Worm (Caenorhabditis elegans) whole organism, L2 larva: Measurements from ENCODE around the gene sulp-8.

Experiments used
- C34F6.9 ChIP-seq: fragments of 150-350 bp; optimal IDR thresholded peaks from 2 replicates; lab custom pipeline; 2014; ENCODE audit warnings: missing biosample characterization, missing genetic modification characterization
- F13H6.1 ChIP-seq: sonication (generic microtip); optimal IDR thresholded peaks from 2 replicates; lab custom pipeline; 2016; ENCODE audit warnings: missing genetic modification characterization, missing compliant biosample characterization
- R02D3.7 ChIP-seq: fragments of 150-350 bp; optimal IDR thresholded peaks from 2 replicates; lab custom pipeline; 2014; ENCODE audit warnings: missing biosample characterization, missing genetic modification characterization
- alr-1 ChIP-seq: fragments of 150-350 bp; optimal IDR thresholded peaks from 2 replicates; lab custom pipeline; 2014; ENCODE audit warnings: missing biosample characterization, missing genetic modification characterization
- aly-2 ChIP-seq: fragments of 150-350 bp; optimal IDR thresholded peaks from 2 replicates; lab custom pipeline; 2014; ENCODE audit warnings: missing biosample characterization, missing genetic modification characterization
- blmp-1 ChIP-seq: sonication (generic microtip); optimal IDR thresholded peaks from 2 replicates; lab custom pipeline; 2017; ENCODE audit warnings: missing genetic modification characterization, mild to moderate bottlenecking, missing compliant biosample characterization, antibody characterized with exemption, moderate library complexity; ENCODE audit not compliant: insufficient read depth
- ceh-82 ChIP-seq: fragments of 150-350 bp; optimal IDR thresholded peaks from 2 replicates; lab custom pipeline; 2014; ENCODE audit warnings: missing biosample characterization, missing genetic modification characterization
- crh-2 ChIP-seq: sonication (generic microtip); optimal IDR thresholded peaks from 2 replicates; lab custom pipeline; 2017; ENCODE audit warnings: missing biosample characterization, missing genetic modification characterization
- dmd-4 ChIP-seq: sonication (generic microtip); optimal IDR thresholded peaks from 2 replicates; lab custom pipeline; 2017; ENCODE audit warnings: missing biosample characterization, missing genetic modification characterization
- egl-27 ChIP-seq: sonication (generic microtip); optimal IDR thresholded peaks from 3 replicates; lab custom pipeline; 2017; ENCODE audit warnings: missing biosample characterization, missing genetic modification reagents, missing genetic modification characterization
- elt-1 ChIP-seq: fragments of 150-350 bp; optimal IDR thresholded peaks from 2 replicates; lab custom pipeline; 2014; ENCODE audit warnings: missing biosample characterization, missing genetic modification characterization
- elt-3 ChIP-seq: sonication (generic microtip); optimal IDR thresholded peaks from 2 replicates; lab custom pipeline; 2017; ENCODE audit warnings: missing biosample characterization, missing genetic modification characterization
- fos-1 ChIP-seq: fragments of 150-350 bp; optimal IDR thresholded peaks from 2 replicates; lab custom pipeline; 2014; ENCODE audit warnings: missing biosample characterization, missing genetic modification characterization
- gmeb-1 ChIP-seq: fragments of 150-350 bp; optimal IDR thresholded peaks from 2 replicates; lab custom pipeline; 2014; ENCODE audit warnings: missing biosample characterization, missing genetic modification characterization
- lin-11 ChIP-seq: fragments of 150-350 bp; sonication (generic microtip); optimal IDR thresholded peaks from 2 replicates; lab custom pipeline; 2014; ENCODE audit warnings: missing biosample characterization, missing genetic modification characterization, inconsistent platforms, mixed read lengths
- lin-13 ChIP-seq: fragments of 150-350 bp; optimal IDR thresholded peaks from 2 replicates; lab custom pipeline; 2014; ENCODE audit warnings: missing biosample characterization, missing genetic modification reagents, missing genetic modification characterization
- lsy-2 ChIP-seq, 2 experiments: fragments of 150-350 bp in 1 of 2; sonication (generic microtip) in 1 of 2; optimal IDR thresholded peaks; 2 replicates each; lab custom pipeline; 2014 to 2017; ENCODE audit warnings: missing biosample characterization in 2 of 2, missing genetic modification characterization in 2 of 2
- mbf-1 ChIP-seq: sonication (generic microtip); optimal IDR thresholded peaks from 2 replicates; lab custom pipeline; 2017; ENCODE audit warnings: missing biosample characterization, missing genetic modification characterization
- mdl-1 ChIP-seq, 2 experiments: fragments of 150-350 bp in 1 of 2; sonication (generic microtip) in 1 of 2; optimal IDR thresholded peaks; 2 replicates each; lab custom pipeline; 2017; ENCODE audit warnings: missing biosample characterization in 2 of 2, missing genetic modification characterization in 2 of 2
- nhr-10 ChIP-seq: sonication (generic microtip); optimal IDR thresholded peaks from 2 replicates; lab custom pipeline; 2017; ENCODE audit warnings: missing biosample characterization, missing genetic modification characterization
- nhr-11 ChIP-seq: fragments of 150-350 bp; optimal IDR thresholded peaks from 2 replicates; lab custom pipeline; 2014; ENCODE audit warnings: missing biosample characterization, missing genetic modification characterization
- nhr-129 ChIP-seq: fragments of 150-350 bp; optimal IDR thresholded peaks from 2 replicates; lab custom pipeline; 2014; ENCODE audit warnings: missing biosample characterization, missing genetic modification characterization
- nhr-21 ChIP-seq: fragments of 150-350 bp; optimal IDR thresholded peaks from 2 replicates; lab custom pipeline; 2014; ENCODE audit warnings: missing biosample characterization, missing genetic modification characterization
- nhr-23 ChIP-seq: fragments of 150-350 bp; optimal IDR thresholded peaks from 2 replicates; lab custom pipeline; 2014; ENCODE audit warnings: missing biosample characterization, missing genetic modification reagents, missing genetic modification characterization
- nhr-237 ChIP-seq: fragments of 150-350 bp; optimal IDR thresholded peaks from 2 replicates; lab custom pipeline; 2014; ENCODE audit warnings: missing biosample characterization, missing genetic modification characterization
- nhr-25 ChIP-seq: fragments of 150-350 bp; sonication (generic microtip); optimal IDR thresholded peaks from 3 replicates; lab custom pipeline; 2014; ENCODE audit warnings: missing biosample characterization, missing genetic modification characterization
- nhr-6 ChIP-seq: fragments of 150-350 bp; optimal IDR thresholded peaks from 2 replicates; lab custom pipeline; 2014; ENCODE audit warnings: missing biosample characterization, missing genetic modification characterization
- nhr-77 ChIP-seq: fragments of 150-350 bp; optimal IDR thresholded peaks from 2 replicates; lab custom pipeline; 2014; ENCODE audit warnings: missing biosample characterization, missing genetic modification characterization
- peb-1 ChIP-seq: fragments of 150-350 bp; optimal IDR thresholded peaks from 2 replicates; lab custom pipeline; 2014; ENCODE audit warnings: missing biosample characterization, missing genetic modification characterization
- sem-4 ChIP-seq: fragments of 150-350 bp; optimal IDR thresholded peaks from 2 replicates; lab custom pipeline; 2014; ENCODE audit warnings: missing biosample characterization, missing genetic modification reagents, missing genetic modification characterization
- sma-9 ChIP-seq, 2 experiments: fragments of 150-350 bp in 1 of 2; sonication (generic microtip) in 1 of 2; optimal IDR thresholded peaks; 2 replicates each; lab custom pipeline; 2014 to 2016; ENCODE audit warnings: missing genetic modification characterization in 2 of 2, mild to moderate bottlenecking in 1 of 2, missing biosample characterization in 1 of 2, missing compliant biosample characterization in 1 of 2, missing genetic modification reagents in 1 of 2, moderate library complexity in 1 of 2
- snpc-4 ChIP-seq: fragments of 150-350 bp; optimal IDR thresholded peaks from 2 replicates; lab custom pipeline; 2014; ENCODE audit warnings: missing biosample characterization, missing genetic modification characterization
- unc-39 ChIP-seq: fragments of 150-350 bp; optimal IDR thresholded peaks from 2 replicates; lab custom pipeline; 2014; ENCODE audit warnings: missing biosample characterization, missing genetic modification characterization
- unc-55 ChIP-seq: fragments of 150-350 bp; sonication (generic microtip); optimal IDR thresholded peaks from 3 replicates; lab custom pipeline; 2014; ENCODE audit warnings: missing biosample characterization, missing genetic modification reagents, missing genetic modification characterization
- unc-62 ChIP-seq: fragments of 150-350 bp; optimal IDR thresholded peaks from 2 replicates; lab custom pipeline; 2014; ENCODE audit warnings: missing biosample characterization, missing genetic modification reagents, missing genetic modification characterization
- zag-1 ChIP-seq: fragments of 150-350 bp; optimal IDR thresholded peaks from 2 replicates; lab custom pipeline; 2014; ENCODE audit warnings: missing biosample characterization, missing genetic modification characterization
- ztf-4 ChIP-seq: fragments of 150-350 bp; optimal IDR thresholded peaks from 2 replicates; lab custom pipeline; 2014; ENCODE audit warnings: missing biosample characterization, missing genetic modification characterization

The sulp-8 gene

ce11 chrV:9709747-9710146 is 36.3 kb upstream of the sulp-8 start, which contains the start of gene tag-120:
Gene tag-120 (minus strand): TSS chrV:9709814.
- TF ChIP-seq ceh-82 (tag; lab: Kevin White, UChicago) = no peak
- TF ChIP-seq fos-1 (tag; lab: Kevin White, UChicago) = peak; percentile 83
- no peak for TF ChIP-seq gmeb-1 (tag; lab: Kevin White, UChicago)

ce11 chrV:9706592-9706991 is 33.1 kb upstream of the sulp-8 start:
- TF ChIP-seq nhr-129 = no peak
- no peak for TF ChIP-seq ztf-4 (tag; lab: Kevin White, UChicago)
- no peak for TF ChIP-seq mdl-1 (tag; optimal IDR thresholded peaks at IDR 0.05; lab: Kevin White, UChicago)
- no peak for TF ChIP-seq nhr-23 (tag; lab: Kevin White, UChicago)
- TF ChIP-seq snpc-4 (tag; lab: Kevin White, UChicago) = no peak
- TF ChIP-seq lsy-2 (tag; optimal IDR thresholded peaks at IDR 0.05; lab: Kevin White, UChicago) = no peak
- no peak for TF ChIP-seq nhr-21 (tag; lab: Kevin White, UChicago)
- no peak for TF ChIP-seq R02D3.7
- TF ChIP-seq dmd-4 (tag; lab: Kevin White, UChicago) = no peak
- no peak for TF ChIP-seq F13H6.1 (tag; lab: Kevin White, UChicago)
- TF ChIP-seq lin-11 = no peak

- TF ChIP-seq alr-1 (no peak), lin-13 (peak; percentile 18), fos-1 (tag; lab: Kevin White, UChicago) (peak; percentile 41), nhr-129 (peak; percentile 83), nhr-237 (tag; lab: Kevin White, UChicago) (no peak), zag-1 (peak; percentile 79), sem-4 (tag; lab: Kevin White, UChicago) (peak; percentile 55), crh-2 (tag; lab: Kevin White, UChicago) (peak; percentile 58), sma-9 (GFP tag; optimal IDR thresholded peaks at IDR 0.05; lab: Kevin White, UChicago) (peak; percentile 32), sma-9 (tag; optimal IDR thresholded peaks at IDR 0.05; lab: Kevin White, UChicago) (no peak), nhr-21 (tag; lab: Kevin White, UChicago) (no peak), nhr-25 (tag; lab: Kevin White, UChicago) (peak; percentile 42), blmp-1 (tag; lab: Kevin White, UChicago) (peak; percentile 57), lsy-2 (tag; optimal IDR thresholded peaks at IDR 0.05; lab: Kevin White, UChicago) (peak in 1 of 2 experiments; percentile 55), F13H6.1 (tag; lab: Kevin White, UChicago) (peak; percentile 52), unc-55 (GFP tag; lab: Kevin White, UChicago) (peak; percentile 90), lin-11 (peak; percentile 20), mdl-1 (tag; optimal IDR thresholded peaks at IDR 0.05; lab: Kevin White, UChicago) (peak in 1 of 2 experiments; percentile 22), egl-27 (no peak), unc-39 (no peak), ceh-82 (tag; lab: Kevin White, UChicago) (no peak), R02D3.7 (no peak), C34F6.9 (tag; lab: Kevin White, UChicago) (peak; percentile 74)
- TF ChIP-seq, all 48 proteins: peak for 15
These were observed 30.9 kb upstream of the sulp-8 start for ce11 chrV:9704399-9704798.

- TF ChIP-seq mdl-1 (tag; optimal IDR thresholded peaks at IDR 0.05; lab: Kevin White, UChicago) (no peak), elt-3 (tag; lab: Kevin White, UChicago) (no peak), gmeb-1 (tag; lab: Kevin White, UChicago) (no peak), nhr-77 (tag; lab: Kevin White, UChicago) (no peak), nhr-11 (tag; lab: Kevin White, UChicago) (no peak), unc-39 (no peak), elt-1 (tag; lab: Kevin White, UChicago) (no peak), nhr-23 (tag; lab: Kevin White, UChicago) (no peak), blmp-1 (tag; lab: Kevin White, UChicago) (no peak), sem-4 (tag; lab: Kevin White, UChicago) (no peak), fos-1 (tag; lab: Kevin White, UChicago) (no peak), nhr-6 (tag; lab: Kevin White, UChicago) (no peak), nhr-21 (tag; lab: Kevin White, UChicago) (no peak), snpc-4 (tag; lab: Kevin White, UChicago) (no peak), nhr-10 (tag; lab: Kevin White, UChicago) (no peak), alr-1 (no peak)
These were observed 30.1 kb upstream of the sulp-8 start for ce11 chrV:9703549-9703948.

ce11 chrV:9702755-9703154 is 29.3 kb upstream of the sulp-8 start, which contains the start of gene xbx-6:
Gene xbx-6 (plus strand): TSS chrV:9703055.
- TF ChIP-seq dmd-4 (tag; lab: Kevin White, UChicago) = no peak
- TF ChIP-seq mdl-1 (tag; optimal IDR thresholded peaks at IDR 0.05; lab: Kevin White, UChicago) = no peak
- no peak for TF ChIP-seq unc-62
- TF ChIP-seq egl-27 = no peak
- TF ChIP-seq elt-3 (tag; lab: Kevin White, UChicago) = no peak
- no peak for TF ChIP-seq mbf-1 (tag; lab: Kevin White, UChicago)
- TF ChIP-seq nhr-6 (tag; lab: Kevin White, UChicago) = no peak
- TF ChIP-seq aly-2 (tag; lab: Kevin White, UChicago) = no peak
- no peak for TF ChIP-seq zag-1
- no peak for TF ChIP-seq peb-1 (tag; lab: Kevin White, UChicago)
- TF ChIP-seq, all 48 proteins: peak for 0
